Fruit fly (Drosophila melanogaster) whole organism, pupa: Measurements from ENCODE around the gene CycT.
A peak's percentile ranks its signal among the peaks of the same experiment; 100 is the strongest.

Experiments used
- CG12605 ChIP-seq: fragments of 200-800 bp; sonication (Bioruptor generic); IDR thresholded peaks from 2 replicates; pipeline ENCODE4 v1.3.6; 2022; ENCODE audit warnings: missing biosample characterization, missing genetic modification characterization
- CG34367 ChIP-seq: fragments of 200-800 bp; sonication (Bioruptor generic); optimal IDR thresholded peaks from 2 replicates; lab custom pipeline; 2018; ENCODE audit warnings: missing biosample characterization, mild to moderate bottlenecking, missing genetic modification characterization
- CG8301 ChIP-seq: fragments of 200-800 bp; sonication (Bioruptor generic); optimal IDR thresholded peaks from 2 replicates; lab custom pipeline; 2018; ENCODE audit warnings: missing biosample characterization, mild to moderate bottlenecking, missing genetic modification characterization
- Ets98B ChIP-seq: fragments of 200-800 bp; sonication (Bioruptor generic); IDR thresholded peaks from 2 replicates; pipeline ENCODE4 v1.3.6; 2022; ENCODE audit warnings: missing biosample characterization, missing genetic modification characterization
- Pif1A ChIP-seq: fragments of 200-800 bp; sonication (Bioruptor generic); optimal IDR thresholded peaks from 3 replicates; lab custom pipeline; 2016; ENCODE audit warnings: missing biosample characterization, missing genetic modification characterization
- Pif1B ChIP-seq: fragments of 200-800 bp; sonication (Bioruptor generic); optimal IDR thresholded peaks from 3 replicates; lab custom pipeline; 2016; ENCODE audit warnings: missing biosample characterization, missing genetic modification characterization
- gl ChIP-seq: fragments of 200-800 bp; sonication (Bioruptor generic); optimal IDR thresholded peaks from 2 replicates; lab custom pipeline; 2018; ENCODE audit warnings: missing biosample characterization, mild to moderate bottlenecking, missing genetic modification characterization
- rn ChIP-seq: fragments of 200-800 bp; sonication (Bioruptor generic); IDR thresholded peaks from 2 replicates; pipeline ENCODE4 v1.3.6; 2022; ENCODE audit warnings: missing biosample characterization, missing genetic modification characterization

- TF ChIP-seq CG12605 (GFP tag; lab: Robert Waterston, UW) (no peak), Pif1A (no peak), Pif1B (GFP tag; lab: Kevin White, UChicago) (no peak), CG8301 (tag; lab: Kevin White, UChicago) (no peak), Ets98B (GFP tag; lab: Robert Waterston, UW) (peak; percentile 21), rn (GFP tag; lab: Robert Waterston, UW) (no peak), CG34367 (no peak), gl (tag; lab: Kevin White, UChicago) (no peak)
Measured at dm6 chr3L:17603528-17604414, 46.2 kb upstream of the CycT start.
